Fruit fly (Drosophila melanogaster): ENCODE data around the gene usp.

Gene usp

DNA sequence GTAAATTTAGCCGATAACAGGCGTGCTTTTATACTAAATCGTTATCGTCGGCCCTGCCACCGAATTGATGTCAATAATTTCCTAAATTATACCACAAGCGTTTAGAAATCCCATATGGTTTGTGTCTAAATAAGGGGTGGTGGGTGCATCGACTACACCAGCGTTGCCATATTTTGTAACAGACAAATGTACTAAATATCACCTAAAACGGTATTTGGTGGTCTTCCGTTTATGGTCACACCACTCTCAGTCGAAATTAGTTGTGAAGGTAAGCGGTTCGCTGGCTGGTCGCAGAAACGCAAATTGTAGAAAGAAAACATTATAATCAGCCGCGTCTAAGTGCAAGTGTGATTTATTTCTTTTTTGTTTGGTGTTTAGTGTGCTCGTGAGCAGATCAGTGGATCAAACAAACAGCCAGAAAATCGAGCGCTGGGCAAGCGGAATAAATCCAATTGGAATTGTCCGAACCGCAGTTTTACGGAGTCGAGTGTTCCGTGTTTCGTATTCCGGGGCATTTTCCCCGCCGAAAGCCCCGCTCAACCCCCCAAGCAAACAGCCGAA is 38.3 kb upstream of the usp start, which contains the start of the genes CG16903 and Unc-76 (continued):
- peak; percentile 21 for TF ChIP-seq lz (GFP tag; optimal IDR thresholded peaks at IDR 0.05)
- TF ChIP-seq fd59A (GFP tag; optimal IDR thresholded peaks at IDR 0.05): no peak
- peak; percentile 85 for TF ChIP-seq CG6854 (GFP tag; optimal IDR thresholded peaks at IDR 0.05)
- TF ChIP-seq Smox (GFP tag; optimal IDR thresholded peaks at IDR 0.05): no peak
- no peak for TF ChIP-seq CG11902 (GFP tag; optimal IDR thresholded peaks at IDR 0.05)
- TF ChIP-seq ss (GFP tag; optimal IDR thresholded peaks at IDR 0.05): peak; percentile 41 to 54
- TF ChIP-seq CG32006 (GFP tag; optimal IDR thresholded peaks at IDR 0.05): no peak
- TF ChIP-seq CG6792 (GFP tag; optimal IDR thresholded peaks at IDR 0.05): no peak
- TF ChIP-seq net (GFP tag; optimal IDR thresholded peaks at IDR 0.05): no peak
- no peak for TF ChIP-seq achi (GFP tag; optimal IDR thresholded peaks at IDR 0.05)
- no peak for TF ChIP-seq Hr38 (GFP tag; optimal IDR thresholded peaks at IDR 0.05)
- peak; percentile 6 for TF ChIP-seq CG3919 (GFP tag; optimal IDR thresholded peaks at IDR 0.05)
- TF ChIP-seq Met (GFP tag; optimal IDR thresholded peaks at IDR 0.05): no peak
- no peak for TF ChIP-seq Hr39 (GFP tag; optimal IDR thresholded peaks at IDR 0.05)
- TF ChIP-seq CG10669 (GFP tag; optimal IDR thresholded peaks at IDR 0.05): no peak
- TF ChIP-seq spab (GFP tag; optimal IDR thresholded peaks at IDR 0.05): no peak
- TF ChIP-seq Ets21C (GFP tag; optimal IDR thresholded peaks at IDR 0.05): no peak
- peak; percentile 70 for TF ChIP-seq svp (GFP tag)
- peak; percentile 51 for TF ChIP-seq vri (GFP tag; optimal IDR thresholded peaks at IDR 0.05)

DNA sequence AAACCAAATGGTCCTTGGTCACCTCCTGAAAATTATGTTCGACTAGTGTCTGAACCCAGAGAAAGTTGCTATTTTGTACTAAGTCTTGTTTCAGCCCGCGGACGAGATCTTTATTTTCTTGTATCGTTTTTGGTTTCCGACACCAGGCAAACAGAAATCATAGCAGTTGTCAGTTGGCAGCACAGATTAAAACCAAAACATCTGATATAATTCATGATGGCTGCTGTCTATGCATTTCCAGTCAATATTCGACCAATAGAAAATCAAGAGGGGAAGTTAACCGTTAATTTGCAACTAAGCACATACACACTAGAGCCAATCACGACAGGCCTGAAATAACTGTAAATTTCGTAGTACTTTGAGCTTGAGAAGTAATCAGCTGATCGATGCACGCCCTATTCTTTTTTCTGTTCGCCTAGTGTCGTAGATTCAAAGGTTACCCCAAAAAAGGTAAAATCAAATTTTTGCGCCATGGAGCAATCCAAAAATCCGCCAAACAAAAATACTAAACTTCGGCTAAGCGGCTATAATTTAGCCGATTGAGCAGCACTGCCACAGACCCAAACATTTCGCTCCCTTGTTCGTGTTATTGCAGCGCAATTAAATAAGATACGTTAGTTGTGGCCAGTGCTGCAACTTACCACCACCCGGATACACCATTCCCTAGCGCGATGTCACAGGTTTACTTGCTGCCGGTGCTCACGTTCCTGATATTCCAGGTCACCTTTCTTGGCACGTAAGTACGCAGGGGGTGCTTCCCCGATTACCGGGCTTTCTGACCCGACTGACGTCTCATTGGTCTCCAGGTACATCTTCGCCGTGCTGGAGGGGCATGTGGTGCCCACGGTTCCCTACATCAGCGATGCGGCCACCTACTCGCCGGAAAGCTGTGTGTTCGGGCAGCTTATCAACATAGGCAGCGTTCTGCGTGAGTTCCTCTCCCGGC is 34.6 kb upstream of the usp start, which contains the start of gene CG4025:
Gene CG4025, plus strand, starts transcription at position 555 of the 946 bp plus-strand sequence.
- no peak for TF ChIP-seq OdsH (GFP tag; optimal IDR thresholded peaks at IDR 0.05)
- TF ChIP-seq ss (GFP tag; optimal IDR thresholded peaks at IDR 0.05): no peak
- TF ChIP-seq Sox15 (GFP tag; optimal IDR thresholded peaks at IDR 0.05): no peak

DNA sequence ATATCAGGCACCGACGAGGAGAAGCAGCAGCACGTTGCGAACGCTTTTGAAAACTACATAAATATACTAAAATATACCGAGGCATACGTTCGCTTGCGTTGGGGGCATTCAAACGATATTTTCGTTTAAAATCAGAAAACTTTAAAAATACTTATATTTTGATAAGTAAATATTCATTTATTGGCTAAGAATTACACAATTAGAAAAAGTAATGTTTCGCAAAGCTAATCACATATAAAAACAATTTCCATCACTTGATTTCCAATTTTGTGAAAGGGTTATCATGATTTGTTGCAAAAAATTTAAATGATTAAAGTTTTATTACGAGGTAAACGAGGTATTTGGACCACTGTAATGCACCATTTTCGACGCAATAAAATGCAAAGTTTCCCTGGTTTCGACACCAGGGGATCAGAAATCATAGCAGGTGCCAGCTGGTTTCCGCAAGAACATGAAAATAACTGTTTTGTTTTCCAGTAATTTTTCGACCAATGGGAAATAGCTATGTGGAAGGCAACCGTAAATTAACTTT is 33.8 kb upstream of the usp start, which contains the start of gene CG4045:
Gene CG4045, minus strand, starts transcription at position 55 of the 532 bp plus-strand sequence.
- no peak for TF ChIP-seq dac (GFP tag; optimal IDR thresholded peaks at IDR 0.05)
- TF ChIP-seq topi (GFP tag; optimal IDR thresholded peaks at IDR 0.05): peak; percentile 2
- peak; percentile 33 for TF ChIP-seq Eip78C (GFP tag)
- TF ChIP-seq Met (GFP tag; optimal IDR thresholded peaks at IDR 0.05): no peak
- TF ChIP-seq CG3032 (tag; optimal IDR thresholded peaks at IDR 0.05): peak; percentile 30
- TF ChIP-seq CG15336 (GFP tag; IDR thresholded peaks at IDR 0.05): peak; percentile 9; the same call in 1 of the 2 replicates
- peak; percentile 1 for TF ChIP-seq OdsH (GFP tag; optimal IDR thresholded peaks at IDR 0.05)
- peak; percentile 73 for TF ChIP-seq svp (GFP tag)

DNA sequence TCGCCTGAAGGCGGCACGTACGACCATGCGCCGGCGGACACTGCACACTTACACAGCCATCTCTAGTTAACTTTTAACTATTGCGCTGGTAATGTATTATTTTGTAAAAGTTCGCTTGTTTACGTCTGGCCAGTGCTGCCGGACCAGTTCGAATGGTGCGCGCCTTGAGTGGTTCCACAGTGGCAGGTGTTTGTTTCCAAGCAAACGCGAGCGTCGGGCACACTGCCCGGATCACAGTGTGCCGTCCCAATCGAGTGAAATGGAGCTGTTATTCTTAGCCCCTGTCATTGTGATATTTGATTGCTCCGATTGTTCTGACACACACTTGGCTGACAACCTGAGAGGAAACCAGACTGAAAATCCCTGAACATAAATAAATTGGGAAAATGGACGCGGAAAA is 31.2 kb upstream of the usp start, which contains the start of gene CG4199:
Gene CG4199, minus strand, starts transcription at position 159 of the 400 bp plus-strand sequence.
- TF ChIP-seq Eip78C (GFP tag): peak; percentile 41
- peak; percentile 32 for TF ChIP-seq achi (GFP tag; optimal IDR thresholded peaks at IDR 0.05)
- TF ChIP-seq fkh (GFP tag; optimal IDR thresholded peaks at IDR 0.05): peak; percentile 57
- TF ChIP-seq Sox14 (GFP tag; optimal IDR thresholded peaks at IDR 0.05): peak; percentile 14
- peak; percentile 19 for TF ChIP-seq CG1621 (tag; optimal IDR thresholded peaks at IDR 0.05)
- TF ChIP-seq esn (GFP tag; optimal IDR thresholded peaks at IDR 0.05): peak; percentile 6
- no peak for TF ChIP-seq Eip75B (GFP tag; optimal IDR thresholded peaks at IDR 0.05)
- TF ChIP-seq CG16779 (tag; optimal IDR thresholded peaks at IDR 0.05): no peak
- TF ChIP-seq Gug (GFP tag; IDR thresholded peaks at IDR 0.05): no peak
